Worm (Caenorhabditis elegans): Measurements from ENCODE around the gene M163.9.

M163.9 gene

ce11 chrX:14477338-14477737 is 8.0 kb downstream of the M163.9 start:
- TF ChIP-seq pha-4 (tag; optimal IDR thresholded peaks at IDR 0.05), result no peak
- no peak for TF ChIP-seq F39B2.1 (GFP tag; IDR thresholded peaks at IDR 0.05)
- no peak for TF ChIP-seq rcor-1 (GFP tag; IDR thresholded peaks at IDR 0.05)
- no peak for TF ChIP-seq him-1 (tag; optimal IDR thresholded peaks at IDR 0.05)
- no peak for TF ChIP-seq gei-17 (GFP tag; optimal IDR thresholded peaks at IDR 0.05)
- TF ChIP-seq C06A6.2 (GFP tag; conservative IDR thresholded peaks at IDR 0.05), result no peak
- TF ChIP-seq cebp-1 (GFP tag; IDR thresholded peaks at IDR 0.05), result peak; percentile 71; the same call in 1 of the 2 replicates
- peak; percentile 83 for TF ChIP-seq cebp-1 (tag; optimal IDR thresholded peaks at IDR 0.05)
- no peak for TF ChIP-seq nfya-2 (GFP tag; IDR thresholded peaks at IDR 0.05)
- peak; percentile 38 for TF ChIP-seq ZK185.1 (tag; optimal IDR thresholded peaks at IDR 0.05; ENCODE audit: poor library complexity, severe bottlenecking)
- peak; percentile 56 for TF ChIP-seq snpc-4 (GFP tag; optimal IDR thresholded peaks at IDR 0.05)
- peak; percentile 90 to 98 (median 96) for TF ChIP-seq snpc-4 (tag; optimal IDR thresholded peaks at IDR 0.05)
- no peak for TF ChIP-seq ceh-91 (GFP tag; IDR thresholded peaks at IDR 0.05)
- TF ChIP-seq dox-1 (GFP tag; IDR thresholded peaks at IDR 0.05), result no peak; the same call in 1 of the 2 replicates
- TF ChIP-seq K11D2.4 (GFP tag; IDR thresholded peaks at IDR 0.05), result no peak
- no peak for TF ChIP-seq hlh-12 (tag; optimal IDR thresholded peaks at IDR 0.05)
- TF ChIP-seq B0019.2 (GFP tag; conservative IDR thresholded peaks at IDR 0.05), result no peak
- TF ChIP-seq ceh-27 (GFP tag; optimal IDR thresholded peaks at IDR 0.05), result no peak
- TF ChIP-seq ztf-22 (GFP tag; optimal IDR thresholded peaks at IDR 0.05), result no peak
- TF ChIP-seq nhr-90 (tag; optimal IDR thresholded peaks at IDR 0.05), result no peak
- no peak for TF ChIP-seq T26A5.8 (tag; optimal IDR thresholded peaks at IDR 0.05)
- TF ChIP-seq ztf-6 (GFP tag; IDR thresholded peaks at IDR 0.05), result no peak
- no peak for TF ChIP-seq snpc-1.1 (tag; optimal IDR thresholded peaks at IDR 0.05; ENCODE audit: insufficient read depth)
- TF ChIP-seq D2030.7 (GFP tag; IDR thresholded peaks at IDR 0.05), result no peak
- no peak for TF ChIP-seq lsl-1 (GFP tag; optimal IDR thresholded peaks at IDR 0.05)
- peak in 1 of 2 experiments; percentile 35 for TF ChIP-seq let-607 (tag; optimal IDR thresholded peaks at IDR 0.05)
- TF ChIP-seq hmg-20 (GFP tag; IDR thresholded peaks at IDR 0.05), result no peak
- no peak for TF ChIP-seq Y79H2A.3 (GFP tag; conservative IDR thresholded peaks at IDR 0.05)
- TF ChIP-seq lin-26 (GFP tag; IDR thresholded peaks at IDR 0.05), result peak; percentile 45; the same call in 1 of the 2 replicates
- TF ChIP-seq F37B4.10 (GFP tag; IDR thresholded peaks at IDR 0.05), result no peak
- peak; percentile 49 for TF ChIP-seq rpc-1 (optimal IDR thresholded peaks at IDR 0.05)
- peak; percentile 33 for TF ChIP-seq rpc-1 (tag; optimal IDR thresholded peaks at IDR 0.05)
- TF ChIP-seq pbrm-1 (GFP tag; IDR thresholded peaks at IDR 0.05), result 0 out of 2 replicates have a peak, but pooled peaks have one; percentile 17
- TF ChIP-seq sea-2 (GFP tag; IDR thresholded peaks at IDR 0.05), result no peak
- no peak for TF ChIP-seq nfya-1 (tag; optimal IDR thresholded peaks at IDR 0.05; ENCODE audit: borderline replicate concordance, insufficient read depth)
- TF ChIP-seq fkh-3 (tag; optimal IDR thresholded peaks at IDR 0.05), result no peak
- TF ChIP-seq lin-40 (tag; optimal IDR thresholded peaks at IDR 0.05), result peak; percentile 49
- no peak for TF ChIP-seq Y67H2A.10 (GFP tag; conservative IDR thresholded peaks at IDR 0.05)
- TF ChIP-seq hmg-1.2 (GFP tag; IDR thresholded peaks at IDR 0.05), result peak; percentile 22; the same call in 1 of the 2 replicates
- no peak for TF ChIP-seq akir-1 (GFP tag; optimal IDR thresholded peaks at IDR 0.05)
- no peak for TF ChIP-seq ekl-4 (GFP tag; IDR thresholded peaks at IDR 0.05)
- TF ChIP-seq Y95B8A.8 (GFP tag; IDR thresholded peaks at IDR 0.05), result no peak
- TF ChIP-seq B0261.1 (tag; optimal IDR thresholded peaks at IDR 0.05), result peak; percentile 51
- no peak for TF ChIP-seq chd-7 (tag; optimal IDR thresholded peaks at IDR 0.05)
- no peak for TF ChIP-seq egrh-3 (GFP tag; IDR thresholded peaks at IDR 0.05)
- peak; percentile 61; the same call in 1 of the 2 replicates for TF ChIP-seq nfyb-1 (GFP tag; IDR thresholded peaks at IDR 0.05)
- TF ChIP-seq B0035.1 (tag; optimal IDR thresholded peaks at IDR 0.05), result no peak
- no peak for TF ChIP-seq ets-4 (GFP tag; optimal IDR thresholded peaks at IDR 0.05)
- TF ChIP-seq ztf-26 (tag; optimal IDR thresholded peaks at IDR 0.05), result peak; percentile 43

All from whole organism, young adult.